Fruit fly (Drosophila melanogaster): ENCODE measurements around the gene Setd3.
A peak's percentile ranks its signal among the peaks of the same experiment; 100 is the strongest.

The Setd3 gene

dm6 chrX:6996965-6997652 lies 28.6 kb upstream of the Setd3 start (continued):
- TF ChIP-seq cwo (GFP tag; optimal IDR thresholded peaks at IDR 0.05) (peak; percentile 15), CG34224 (GFP tag; IDR thresholded peaks at IDR 0.05; ENCODE audit: partially characterized antibody) (no peak), twi (tag; optimal IDR thresholded peaks at IDR 0.05) (peak; percentile 19), grn (GFP tag; optimal IDR thresholded peaks at IDR 0.05) (peak; percentile 99), fu2 (GFP tag; optimal IDR thresholded peaks at IDR 0.05) (no peak), Med (GFP tag) (peak; percentile 51), pfk (GFP tag; optimal IDR thresholded peaks at IDR 0.05) (peak; percentile 75), CG8290 (GFP tag; optimal IDR thresholded peaks at IDR 0.05) (peak; percentile 4), CG8290 (tag; optimal IDR thresholded peaks at IDR 0.05) (peak in 1 of 2 experiments; percentile 44), Vsx1 (GFP tag; optimal IDR thresholded peaks at IDR 0.05) (peak; percentile 57), Deaf1 (tag; optimal IDR thresholded peaks at IDR 0.05) (peak; percentile 70), CG1529 (GFP tag; optimal IDR thresholded peaks at IDR 0.05) (no peak), CG10543 (GFP tag; optimal IDR thresholded peaks at IDR 0.05) (peak; percentile 44), CG17385 (GFP tag; optimal IDR thresholded peaks at IDR 0.05) (peak; percentile 83), CG13894 (tag; optimal IDR thresholded peaks at IDR 0.05) (peak; percentile 81), HmgZ (tag; optimal IDR thresholded peaks at IDR 0.05) (peak; percentile 41), CG34376 (GFP tag; optimal IDR thresholded peaks at IDR 0.05) (peak; percentile 92), mirr (GFP tag; optimal IDR thresholded peaks at IDR 0.05) (peak; percentile 96), Pdp1 (GFP tag; optimal IDR thresholded peaks at IDR 0.05) (peak in 1 of 2 experiments; percentile 97), ftz-f1 (GFP tag; optimal IDR thresholded peaks at IDR 0.05) (peak; percentile 48), CG7987 (GFP tag; optimal IDR thresholded peaks at IDR 0.05) (no peak), vfl (GFP tag; optimal IDR thresholded peaks at IDR 0.05) (peak; percentile 5), B-H2 (GFP tag; optimal IDR thresholded peaks at IDR 0.05) (peak; percentile 10), cas (GFP tag; IDR thresholded peaks at IDR 0.05) (no peak), exex (tag; optimal IDR thresholded peaks at IDR 0.05) (peak; percentile 97), sqz (GFP tag; optimal IDR thresholded peaks at IDR 0.05) (peak; percentile 47), D19A (tag; optimal IDR thresholded peaks at IDR 0.05) (peak; percentile 8), Hey (tag; optimal IDR thresholded peaks at IDR 0.05) (peak; percentile 37), gro (GFP tag; optimal IDR thresholded peaks at IDR 0.05) (peak; percentile 0), ash1 (GFP tag; optimal IDR thresholded peaks at IDR 0.05) (peak; percentile 51), CG15479 (GFP tag; optimal IDR thresholded peaks at IDR 0.05) (peak; percentile 72), CG8281 (tag; optimal IDR thresholded peaks at IDR 0.05) (peak; percentile 32), HmgD (GFP tag; optimal IDR thresholded peaks at IDR 0.05) (no peak), CG5245 (GFP tag; optimal IDR thresholded peaks at IDR 0.05) (no peak), Kr (GFP tag; optimal IDR thresholded peaks at IDR 0.05) (no peak)

- TF ChIP-seq Oli (tag; optimal IDR thresholded peaks at IDR 0.05) (no peak), Opbp (GFP tag; IDR thresholded peaks at IDR 0.05; ENCODE audit: partially characterized antibody) (no peak), Dp (GFP tag; optimal IDR thresholded peaks at IDR 0.05) (no peak), abd-A (tag; optimal IDR thresholded peaks at IDR 0.05) (no peak), BEAF-32 (GFP tag; optimal IDR thresholded peaks at IDR 0.05) (no peak), eve (GFP tag; optimal IDR thresholded peaks at IDR 0.05) (peak in 1 of 2 experiments; percentile 2), CG32532 (GFP tag; IDR thresholded peaks at IDR 0.05) (no peak), sr (GFP tag; IDR thresholded peaks at IDR 0.05) (no peak), zf30C (GFP tag; optimal IDR thresholded peaks at IDR 0.05) (peak; percentile 73), CG12071 (GFP tag; optimal IDR thresholded peaks at IDR 0.05) (no peak), sens (GFP tag) (peak; percentile 13), sug (tag; optimal IDR thresholded peaks at IDR 0.05) (no peak), gsb (GFP tag; IDR thresholded peaks at IDR 0.05) (no peak), Med (GFP tag) (peak; percentile 67), psq (GFP tag; optimal IDR thresholded peaks at IDR 0.05) (no peak), Dbx (GFP tag; IDR thresholded peaks at IDR 0.05) (no peak)
These were observed 27.6 kb upstream of the Setd3 start for dm6 chrX:6996130-6996529.
